Worm (Caenorhabditis elegans): Measurements from ENCODE around the gene F44A2.5.

DNA sequence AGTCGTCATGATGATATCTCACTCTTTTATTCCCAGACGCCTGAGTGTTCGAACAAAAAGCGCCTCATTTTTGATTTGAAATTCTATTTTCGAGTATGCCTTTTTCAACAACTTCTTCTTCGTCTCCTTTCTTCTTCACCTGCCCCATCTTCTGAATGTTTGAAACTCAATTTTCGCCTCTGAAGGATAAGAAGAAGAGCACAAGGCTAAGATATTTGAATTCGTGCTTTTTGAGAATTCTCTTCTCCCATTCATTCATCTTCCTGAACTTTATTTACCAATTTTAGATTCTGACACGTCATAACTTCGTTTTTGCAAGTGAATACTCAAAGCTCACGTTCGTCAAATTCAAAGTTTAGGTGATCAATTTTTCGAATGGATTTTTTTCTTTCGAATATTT, 19.5 kb downstream of the F44A2.5 start:
- TF ChIP-seq R02D3.7 (tag; optimal IDR thresholded peaks at IDR 0.05) = no peak
- TF ChIP-seq aly-2 (tag; optimal IDR thresholded peaks at IDR 0.05) = no peak
- no peak for TF ChIP-seq snpc-4 (tag; optimal IDR thresholded peaks at IDR 0.05)
